Worm (Caenorhabditis elegans) whole organism, L1 larva: ENCODE data around the gene psf-1.

Experiments used
- C16A3.4 ChIP-seq: fragments of 150-350 bp; optimal IDR thresholded peaks from 2 replicates; lab custom pipeline; 2014; ENCODE audit warnings: missing biosample characterization, missing genetic modification characterization
- aly-2 ChIP-seq: fragments of 150-350 bp; optimal IDR thresholded peaks from 2 replicates; lab custom pipeline; 2014; ENCODE audit warnings: missing biosample characterization, missing genetic modification characterization
- ama-1 ChIP-seq: fragments of 150-350 bp; optimal IDR thresholded peaks from 2 replicates; lab custom pipeline; 2014
- ceh-8 ChIP-seq: fragments of 200-800 bp; sonication (Bioruptor generic); optimal IDR thresholded peaks from 2 replicates; lab custom pipeline; 2018; ENCODE audit warnings: mild to moderate bottlenecking, missing genetic modification characterization, moderate library complexity, missing compliant biosample characterization
- dsc-1 ChIP-seq: sonication (generic microtip); optimal IDR thresholded peaks from 2 replicates; lab custom pipeline; 2016; ENCODE audit warnings: mild to moderate bottlenecking, missing genetic modification characterization, missing compliant biosample characterization
- efl-1 ChIP-seq, 4 experiments: fragments of 150-350 bp; optimal IDR thresholded peaks in 3 of 4; peaks in 1 of 4; 1 replicate in 1 of 4; 2 replicates in 3 of 4; lab custom pipeline; 2014; ENCODE audit warnings: missing biosample characterization in 2 of 4, missing genetic modification characterization in 2 of 4, missing genetic modification reagents in 2 of 4
- efl-3 ChIP-seq: fragments of 200-800 bp; sonication (Bioruptor generic); optimal IDR thresholded peaks from 2 replicates; lab custom pipeline; 2018; ENCODE audit warnings: mild to moderate bottlenecking, missing genetic modification characterization, missing compliant biosample characterization
- elt-2 ChIP-seq: sonication (generic microtip); optimal IDR thresholded peaks from 2 replicates; lab custom pipeline; 2016; ENCODE audit warnings: missing genetic modification characterization, mild to moderate bottlenecking, inconsistent platforms, missing compliant biosample characterization, missing genetic modification reagents
- ets-5 ChIP-seq: fragments of 200-800 bp; sonication (Bioruptor generic); IDR thresholded peaks from 2 replicates; pipeline ENCODE4 v1.3.6; 2022; ENCODE audit warnings: missing genetic modification characterization, missing compliant biosample characterization
- fkh-10 ChIP-seq: sonication (generic microtip); optimal IDR thresholded peaks from 2 replicates; lab custom pipeline; 2017; ENCODE audit warnings: missing biosample characterization, missing genetic modification reagents, missing genetic modification characterization
- grh-1 ChIP-seq: fragments of 200-800 bp; sonication (Bioruptor generic); IDR thresholded peaks from 2 replicates; pipeline ENCODE4 v1.3.6; 2022; ENCODE audit warnings: missing genetic modification reagents, missing genetic modification characterization, missing compliant biosample characterization
- jun-1 ChIP-seq: fragments of 150-350 bp; optimal IDR thresholded peaks from 2 replicates; lab custom pipeline; 2014; ENCODE audit warnings: missing biosample characterization, missing genetic modification reagents, missing genetic modification characterization
- lin-13 ChIP-seq: fragments of 150-350 bp; optimal IDR thresholded peaks from 2 replicates; lab custom pipeline; 2014; ENCODE audit warnings: missing biosample characterization, missing genetic modification reagents, missing genetic modification characterization
- lin-14 ChIP-seq: fragments of 200-800 bp; sonication (Bioruptor generic); optimal IDR thresholded peaks from 2 replicates; lab custom pipeline; 2018; ENCODE audit warnings: mild to moderate bottlenecking, missing genetic modification characterization, moderate library complexity, missing compliant biosample characterization
- lin-35 ChIP-seq, 2 experiments: fragments of 150-350 bp; optimal IDR thresholded peaks; 2 replicates each; lab custom pipeline; 2014; ENCODE audit warnings: missing biosample characterization in 2 of 2, missing genetic modification characterization in 2 of 2, missing genetic modification reagents in 2 of 2
- lin-39 ChIP-seq: fragments of 150-350 bp; optimal IDR thresholded peaks from 2 replicates; lab custom pipeline; 2014; ENCODE audit warnings: missing biosample characterization, missing genetic modification reagents, missing genetic modification characterization
- lir-3 ChIP-seq: sonication (generic microtip); optimal IDR thresholded peaks from 2 replicates; lab custom pipeline; 2016; ENCODE audit warnings: mild to moderate bottlenecking, missing genetic modification characterization, moderate library complexity, missing compliant biosample characterization; ENCODE audit not compliant: poor library complexity
- lsy-2 ChIP-seq, 2 experiments: fragments of 150-350 bp; optimal IDR thresholded peaks; 2 replicates each; lab custom pipeline; 2014; ENCODE audit warnings: missing biosample characterization in 2 of 2, missing genetic modification characterization in 2 of 2
- mab-9 ChIP-seq: fragments of 200-800 bp; sonication (Bioruptor generic); IDR thresholded peaks from 2 replicates; pipeline ENCODE4 v1.3.6; 2022; ENCODE audit warnings: missing genetic modification reagents, missing genetic modification characterization, missing compliant biosample characterization
- nhr-11 ChIP-seq: fragments of 150-350 bp; optimal IDR thresholded peaks from 2 replicates; lab custom pipeline; 2014; ENCODE audit warnings: missing biosample characterization, missing genetic modification characterization
- nhr-12 ChIP-seq: sonication (generic microtip); optimal IDR thresholded peaks from 2 replicates; lab custom pipeline; 2017; ENCODE audit warnings: missing biosample characterization, missing genetic modification characterization
- nhr-20 ChIP-seq: sonication (generic microtip); optimal IDR thresholded peaks from 2 replicates; lab custom pipeline; 2016; ENCODE audit warnings: mild to moderate bottlenecking, missing genetic modification characterization, missing compliant biosample characterization
- nhr-47 ChIP-seq: sonication (generic microtip); optimal IDR thresholded peaks from 2 replicates; lab custom pipeline; 2016; ENCODE audit warnings: mild to moderate bottlenecking, missing genetic modification characterization, moderate library complexity, missing compliant biosample characterization
- nhr-71 ChIP-seq: sonication (generic microtip); optimal IDR thresholded peaks from 2 replicates; lab custom pipeline; 2016; ENCODE audit warnings: mild to moderate bottlenecking, missing genetic modification characterization, moderate library complexity, missing compliant biosample characterization
- nhr-85 ChIP-seq: sonication (generic microtip); peaks from one replicate; lab custom pipeline; 2016; ENCODE audit warnings: missing genetic modification characterization, inconsistent platforms, missing compliant biosample characterization
- nhr-90 ChIP-seq: sonication (generic microtip); optimal IDR thresholded peaks from 2 replicates; lab custom pipeline; 2016; ENCODE audit warnings: mild to moderate bottlenecking, missing genetic modification characterization, missing compliant biosample characterization; ENCODE audit not compliant: poor library complexity
- pax-3 ChIP-seq: fragments of 200-800 bp; sonication (Bioruptor generic); optimal IDR thresholded peaks from 2 replicates; lab custom pipeline; 2018; ENCODE audit warnings: mild to moderate bottlenecking, missing genetic modification characterization, moderate library complexity, missing compliant biosample characterization
- rnt-1 ChIP-seq: sonication (generic microtip); optimal IDR thresholded peaks from 2 replicates; lab custom pipeline; 2016; ENCODE audit warnings: mild to moderate bottlenecking, missing genetic modification characterization, moderate library complexity, missing compliant biosample characterization
- skn-1 ChIP-seq: fragments of 150-350 bp; optimal IDR thresholded peaks from 2 replicates; lab custom pipeline; 2014; ENCODE audit warnings: missing biosample characterization, missing genetic modification characterization
- snpc-4 ChIP-seq: fragments of 150-350 bp; optimal IDR thresholded peaks from 2 replicates; lab custom pipeline; 2014; ENCODE audit warnings: missing biosample characterization, missing genetic modification characterization
- snu-23 ChIP-seq: sonication (generic microtip); optimal IDR thresholded peaks from 2 replicates; lab custom pipeline; 2016; ENCODE audit warnings: missing genetic modification characterization, missing compliant biosample characterization
- sptf-1 ChIP-seq: fragments of 150-350 bp; optimal IDR thresholded peaks from 2 replicates; lab custom pipeline; 2014; ENCODE audit warnings: missing biosample characterization, missing genetic modification characterization
- swsn-7 ChIP-seq: sonication (generic microtip); optimal IDR thresholded peaks from 2 replicates; lab custom pipeline; 2016; ENCODE audit warnings: missing genetic modification characterization, missing compliant biosample characterization
- tbx-2 ChIP-seq: sonication (generic microtip); optimal IDR thresholded peaks from 2 replicates; lab custom pipeline; 2016; ENCODE audit warnings: missing genetic modification characterization, missing compliant biosample characterization
- tlp-1 ChIP-seq: fragments of 150-350 bp; optimal IDR thresholded peaks from 2 replicates; lab custom pipeline; 2014; ENCODE audit warnings: missing biosample characterization, missing genetic modification characterization
- unc-30 ChIP-seq: sonication (generic microtip); optimal IDR thresholded peaks from 2 replicates; lab custom pipeline; 2017; ENCODE audit warnings: missing biosample characterization, missing genetic modification characterization
- unc-86 ChIP-seq: sonication (generic microtip); optimal IDR thresholded peaks from 2 replicates; lab custom pipeline; 2016; ENCODE audit warnings: missing genetic modification characterization, missing compliant biosample characterization
- unc-98 ChIP-seq: fragments of 200-800 bp; sonication (Bioruptor generic); IDR thresholded peaks from 2 replicates; pipeline ENCODE4 v1.3.6; 2022; ENCODE audit warnings: missing genetic modification characterization, missing compliant biosample characterization
- xbp-1 ChIP-seq: sonication (generic microtip); optimal IDR thresholded peaks from 2 replicates; lab custom pipeline; 2016; ENCODE audit warnings: missing genetic modification characterization, missing compliant biosample characterization
- ztf-4 ChIP-seq: fragments of 150-350 bp; optimal IDR thresholded peaks from 2 replicates; lab custom pipeline; 2014; ENCODE audit warnings: missing biosample characterization, missing genetic modification characterization

Gene psf-1

DNA sequence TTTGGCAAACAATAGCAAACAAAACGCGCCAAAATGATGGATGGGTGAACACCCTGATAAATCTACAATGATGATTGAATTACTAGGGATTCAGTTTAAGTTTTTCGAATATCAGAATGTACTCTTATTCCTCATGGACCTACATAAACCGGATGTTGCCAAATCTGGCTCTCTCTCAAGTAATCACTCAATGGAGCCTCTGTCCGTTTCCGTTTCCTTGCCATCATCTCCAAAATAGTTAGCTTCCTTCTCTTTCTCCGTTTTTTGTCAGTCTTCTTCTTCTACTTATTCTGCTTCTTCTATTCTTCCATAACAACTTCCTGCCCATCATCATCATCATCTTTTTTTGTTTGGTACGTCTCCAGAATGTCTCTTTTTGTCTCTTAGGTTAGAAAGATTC is 3.1 kb upstream of the psf-1 start:
- TF ChIP-seq tbx-2 (tag; lab: Kevin White, UChicago): peak; percentile 37
- no peak for TF ChIP-seq lin-13

DNA sequence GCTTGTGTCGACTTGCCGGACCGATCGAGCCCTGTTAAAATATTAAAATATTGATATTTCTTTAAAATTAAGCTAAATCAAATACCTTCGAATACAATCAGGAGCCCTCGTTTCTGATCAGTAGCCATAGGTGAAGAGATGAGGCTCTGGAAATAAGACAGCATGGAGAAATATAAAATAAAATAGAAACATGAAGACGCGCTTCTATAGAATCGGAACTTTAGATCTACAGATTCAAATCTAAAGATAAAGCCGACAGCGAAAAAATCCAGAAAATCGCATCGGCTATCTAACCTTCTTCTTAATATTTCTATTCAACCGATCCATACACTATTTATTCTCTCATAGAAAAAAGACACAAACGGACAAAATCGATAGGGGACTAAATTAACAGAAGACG is 1.5 kb upstream of the psf-1 start, which contains the start of gene dtmk-1:
TSS of gene dtmk-1 (minus strand) at position 146 of the 400 bp plus-strand sequence.
- TF ChIP-seq C16A3.4 (no peak), elt-2 (peak; percentile 4), lir-3 (tag; lab: Kevin White, UChicago) (no peak), jun-1 (tag; lab: Kevin White, UChicago) (no peak), mab-9 (GFP tag; lab: Robert Waterston, UW) (no peak), aly-2 (tag; lab: Kevin White, UChicago) (no peak), rnt-1 (tag; lab: Kevin White, UChicago) (no peak), ets-5 (GFP tag; lab: Robert Waterston, UW) (no peak), pax-3 (no peak), unc-98 (GFP tag; lab: Robert Waterston, UW) (no peak), dsc-1 (tag; lab: Kevin White, UChicago) (no peak), sptf-1 (tag; lab: Kevin White, UChicago) (no peak), nhr-90 (tag; lab: Kevin White, UChicago) (peak; percentile 3), fkh-10 (no peak), ztf-4 (no peak), efl-1 (optimal IDR thresholded peaks at IDR 0.05; lab: Kevin White, UChicago) (no peak), efl-1 (GFP tag; optimal IDR thresholded peaks at IDR 0.05 in 1 of 2; lab: Kevin White, UChicago) (peak in 1 of 2 experiments; percentile 86), xbp-1 (tag; lab: Kevin White, UChicago) (no peak), nhr-85 (tag; lab: Kevin White, UChicago) (peak; percentile 57), ceh-8 (GFP tag; lab: Kevin White, UChicago) (no peak), unc-86 (no peak), grh-1 (no peak), swsn-7 (tag; lab: Kevin White, UChicago) (no peak), unc-30 (tag; lab: Kevin White, UChicago) (no peak)

DNA sequence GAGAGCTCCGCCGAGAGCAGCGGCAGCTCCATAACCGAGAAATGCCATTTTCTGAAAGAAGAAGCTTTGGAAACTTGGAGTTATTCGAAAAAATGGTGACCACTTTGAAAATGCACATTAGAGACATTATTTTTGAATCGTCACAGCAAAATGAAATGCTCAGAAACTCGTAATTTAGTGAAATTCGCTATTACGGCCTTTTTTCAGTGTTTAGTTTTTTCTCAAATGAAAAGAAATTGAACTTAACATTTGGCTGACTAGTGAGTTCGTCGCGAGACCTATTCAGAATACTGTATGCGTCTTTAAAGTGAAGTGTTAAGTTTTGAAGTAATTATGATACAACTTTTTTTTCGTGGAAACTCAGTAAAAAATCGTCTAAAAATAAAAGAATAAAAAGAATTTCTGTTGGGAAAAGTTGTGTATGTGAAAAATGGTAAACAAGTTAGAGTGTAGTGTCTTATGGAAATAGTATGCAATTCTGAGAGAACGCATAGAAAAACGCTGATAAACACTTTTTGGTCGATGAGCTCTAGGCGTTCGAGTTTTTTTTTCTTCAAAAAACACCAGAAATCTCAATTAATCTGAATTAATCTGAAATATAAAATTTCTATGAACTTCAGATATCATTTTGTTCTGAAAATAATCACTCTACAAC is 2.1 kb downstream of the psf-1 start, which contains the start of gene R53.5:
TSS of gene R53.5 (minus strand) at position 51 of the 655 bp plus-strand sequence.
- TF ChIP-seq sptf-1 (tag; lab: Kevin White, UChicago): no peak
- TF ChIP-seq lin-13: no peak
- TF ChIP-seq lsy-2 (tag; optimal IDR thresholded peaks at IDR 0.05; lab: Kevin White, UChicago): peak in 1 of 2 experiments; percentile 38
- TF ChIP-seq efl-1 (optimal IDR thresholded peaks at IDR 0.05; lab: Kevin White, UChicago): no peak
- TF ChIP-seq efl-1 (GFP tag; optimal IDR thresholded peaks at IDR 0.05 in 1 of 2; lab: Kevin White, UChicago): peak in 1 of 2 experiments; percentile 30
- TF ChIP-seq, all 84 proteins: peak for 2

DNA sequence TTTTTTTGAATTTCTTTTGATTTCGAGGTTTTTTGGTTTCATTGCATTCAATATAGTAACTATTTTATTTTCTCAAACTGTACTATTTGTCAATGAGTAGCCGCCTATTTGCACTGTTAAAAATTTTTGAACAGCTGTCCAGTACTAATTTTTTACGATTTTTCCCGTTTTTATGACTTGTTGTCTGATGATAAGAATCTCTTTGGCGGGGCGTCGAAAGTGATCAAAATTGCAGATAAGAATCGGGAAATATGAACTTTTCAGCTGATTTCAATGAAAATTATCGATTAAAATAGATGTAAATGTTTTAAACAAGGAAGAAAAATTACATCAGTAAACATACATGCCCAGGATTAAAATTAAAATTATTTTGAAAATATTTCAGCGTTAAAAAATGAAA is 5.7 kb downstream of the psf-1 start:
- TF ChIP-seq efl-1 (optimal IDR thresholded peaks at IDR 0.05; lab: Kevin White, UChicago) (no peak), efl-1 (GFP tag; optimal IDR thresholded peaks at IDR 0.05 in 1 of 2; lab: Kevin White, UChicago) (peak in 1 of 2 experiments; percentile 1), nhr-12 (tag; lab: Kevin White, UChicago) (no peak), nhr-71 (no peak), nhr-85 (tag; lab: Kevin White, UChicago) (peak; percentile 89), elt-2 (peak; percentile 71), ama-1 (lab: Kevin White, UChicago) (no peak), tlp-1 (tag; lab: Kevin White, UChicago) (peak; percentile 36), lin-35 (GFP tag; optimal IDR thresholded peaks at IDR 0.05; lab: Kevin White, UChicago) (peak in 1 of 2 experiments; percentile 21), mab-9 (GFP tag; lab: Robert Waterston, UW) (no peak), snpc-4 (tag; lab: Kevin White, UChicago) (no peak), nhr-20 (tag; lab: Kevin White, UChicago) (peak; percentile 8), snu-23 (GFP tag; lab: Kevin White, UChicago) (no peak), skn-1 (tag; lab: Kevin White, UChicago) (no peak), C16A3.4 (no peak), nhr-11 (tag; lab: Kevin White, UChicago) (no peak), lir-3 (tag; lab: Kevin White, UChicago) (no peak), lin-14 (peak; percentile 64), nhr-47 (tag; lab: Kevin White, UChicago) (no peak), lin-39 (tag; lab: Kevin White, UChicago) (no peak), efl-3 (no peak)
